Fruit fly (Drosophila melanogaster) whole organism, prepupa: ENCODE results near the gene CG16965.
A peak's percentile ranks its signal among the peaks of the same experiment; 100 is the strongest.

Experiments used
- Blimp-1 ChIP-seq: fragments of 200-800 bp; sonication (Bioruptor generic); optimal IDR thresholded peaks from 3 replicates; lab custom pipeline; 2017; ENCODE audit warnings: missing biosample characterization, missing genetic modification characterization, mild to moderate bottlenecking, moderate library complexity, missing genetic modification reagents
- CG10631 ChIP-seq: fragments of 200-800 bp; sonication (Bioruptor generic); optimal IDR thresholded peaks from 2 replicates; lab custom pipeline; 2016; ENCODE audit warnings: missing biosample characterization, missing genetic modification characterization
- CG10669 ChIP-seq: fragments of 200-800 bp; sonication (Bioruptor generic); optimal IDR thresholded peaks from 3 replicates; lab custom pipeline; 2018; ENCODE audit warnings: missing biosample characterization, mild to moderate bottlenecking, missing genetic modification characterization, moderate library complexity
- CG11902 ChIP-seq: fragments of 200-800 bp; sonication (Bioruptor generic); optimal IDR thresholded peaks from 3 replicates; lab custom pipeline; 2016; ENCODE audit warnings: missing biosample characterization, missing genetic modification characterization
- CG15336 ChIP-seq: fragments of 200-800 bp; sonication (Bioruptor generic); IDR thresholded peaks from 2 replicates; pipeline ENCODE4 v1.3.6; 2022; ENCODE audit warnings: missing biosample characterization, missing genetic modification characterization
- CG3032 ChIP-seq: fragments of 200-800 bp; optimal IDR thresholded peaks from 2 replicates; lab custom pipeline; 2019; ENCODE audit warnings: missing biosample characterization, mild to moderate bottlenecking, missing genetic modification characterization, moderate library complexity
- CG31627 ChIP-seq: fragments of 200-800 bp; sonication (Bioruptor generic); optimal IDR thresholded peaks from 3 replicates; lab custom pipeline; 2016; ENCODE audit warnings: missing biosample characterization, missing genetic modification characterization
- CG32006 ChIP-seq: fragments of 200-800 bp; sonication (Bioruptor generic); optimal IDR thresholded peaks from 3 replicates; lab custom pipeline; 2017; ENCODE audit warnings: missing biosample characterization, mild to moderate bottlenecking, missing genetic modification characterization
- CG34406 ChIP-seq: fragments of 200-800 bp; sonication (Bioruptor generic); optimal IDR thresholded peaks from 3 replicates; lab custom pipeline; 2016; ENCODE audit warnings: missing biosample characterization, missing genetic modification characterization
- CG3919 ChIP-seq: fragments of 200-800 bp; sonication (Bioruptor generic); optimal IDR thresholded peaks from 3 replicates; lab custom pipeline; 2016; ENCODE audit warnings: missing biosample characterization, missing genetic modification characterization
- CG6163 ChIP-seq: fragments of 200-800 bp; sonication (Bioruptor generic); IDR thresholded peaks from 3 replicates; pipeline ENCODE4 v1.3.6; 2022; ENCODE audit warnings: missing biosample characterization, missing genetic modification characterization
- CG6276 ChIP-seq: fragments of 200-800 bp; sonication (Bioruptor generic); optimal IDR thresholded peaks from 2 replicates; lab custom pipeline; 2017; ENCODE audit warnings: missing biosample characterization, mild to moderate bottlenecking, missing genetic modification characterization
- CG6792 ChIP-seq: fragments of 200-800 bp; sonication (Bioruptor generic); optimal IDR thresholded peaks from 3 replicates; lab custom pipeline; 2016; ENCODE audit warnings: missing biosample characterization, missing genetic modification characterization
- CG6808 ChIP-seq: fragments of 200-800 bp; sonication (Bioruptor generic); optimal IDR thresholded peaks from 3 replicates; lab custom pipeline; 2017; ENCODE audit warnings: missing biosample characterization, missing genetic modification characterization, mild to moderate bottlenecking, moderate library complexity, missing genetic modification reagents
- CG8119 ChIP-seq: fragments of 200-800 bp; sonication (Bioruptor generic); IDR thresholded peaks from 3 replicates; pipeline ENCODE4 v1.3.6; 2022; ENCODE audit warnings: missing biosample characterization, missing genetic modification characterization
- CG9139 ChIP-seq: fragments of 200-800 bp; sonication (Bioruptor generic); optimal IDR thresholded peaks from 3 replicates; lab custom pipeline; 2017; ENCODE audit warnings: missing biosample characterization, mild to moderate bottlenecking, missing genetic modification characterization
- Eip78C ChIP-seq: fragments of 200-800 bp; sonication (Bioruptor generic); peaks from one replicate; lab custom pipeline; 2016; ENCODE audit warnings: missing biosample characterization, missing genetic modification characterization
- Eip93F ChIP-seq: fragments of 200-800 bp; sonication (Bioruptor generic); optimal IDR thresholded peaks from 2 replicates; lab custom pipeline; 2016; ENCODE audit warnings: missing biosample characterization, mild to moderate bottlenecking, missing genetic modification characterization
- Ets21C ChIP-seq: fragments of 200-800 bp; sonication (Bioruptor generic); optimal IDR thresholded peaks from 3 replicates; lab custom pipeline; 2016; ENCODE audit warnings: missing biosample characterization, missing genetic modification characterization
- Gug ChIP-seq: fragments of 200-800 bp; sonication (Bioruptor generic); IDR thresholded peaks from 2 replicates; pipeline ENCODE4 v1.3.6; 2022; ENCODE audit warnings: missing biosample characterization, missing genetic modification characterization
- Hr38 ChIP-seq: sonication (Bioruptor generic); optimal IDR thresholded peaks from 2 replicates; lab custom pipeline; 2016; ENCODE audit warnings: missing biosample characterization, missing genetic modification characterization
- Hr39 ChIP-seq: fragments of 200-800 bp; sonication (Bioruptor generic); optimal IDR thresholded peaks from 2 replicates; lab custom pipeline; 2016; ENCODE audit warnings: missing biosample characterization, missing genetic modification characterization
- Lpt ChIP-seq: fragments of 200-800 bp; sonication (Bioruptor generic); optimal IDR thresholded peaks from 3 replicates; lab custom pipeline; 2016; ENCODE audit warnings: missing biosample characterization, missing genetic modification characterization
- Met ChIP-seq: fragments of 200-800 bp; sonication (Bioruptor generic); optimal IDR thresholded peaks from 3 replicates; lab custom pipeline; 2016; ENCODE audit warnings: missing biosample characterization, missing genetic modification characterization
- OdsH ChIP-seq: fragments of 200-800 bp; sonication (Bioruptor generic); optimal IDR thresholded peaks from 3 replicates; lab custom pipeline; 2016; ENCODE audit warnings: missing biosample characterization, missing genetic modification characterization
- Smox ChIP-seq: fragments of 200-800 bp; sonication (Bioruptor generic); optimal IDR thresholded peaks from 3 replicates; lab custom pipeline; 2016; ENCODE audit warnings: missing biosample characterization, missing genetic modification characterization
- Sox102F ChIP-seq: fragments of 200-800 bp; sonication (Bioruptor generic); optimal IDR thresholded peaks from 2 replicates; lab custom pipeline; 2016; ENCODE audit warnings: missing biosample characterization, mild to moderate bottlenecking, missing genetic modification characterization
- Sox14 ChIP-seq: fragments of 200-800 bp; sonication (Bioruptor generic); optimal IDR thresholded peaks from 3 replicates; lab custom pipeline; 2016; ENCODE audit warnings: missing biosample characterization, missing genetic modification characterization
- Sox15 ChIP-seq: fragments of 200-800 bp; sonication (Bioruptor generic); optimal IDR thresholded peaks from 3 replicates; lab custom pipeline; 2016; ENCODE audit warnings: missing biosample characterization, missing genetic modification characterization
- achi ChIP-seq: fragments of 200-800 bp; sonication (Bioruptor generic); optimal IDR thresholded peaks from 3 replicates; lab custom pipeline; 2016; ENCODE audit warnings: missing biosample characterization, missing genetic modification characterization
- acj6 ChIP-seq: fragments of 200-800 bp; sonication (Bioruptor generic); optimal IDR thresholded peaks from 3 replicates; lab custom pipeline; 2016; ENCODE audit warnings: missing biosample characterization, missing genetic modification characterization
- cyc ChIP-seq: fragments of 200-800 bp; sonication (Bioruptor generic); optimal IDR thresholded peaks from 3 replicates; lab custom pipeline; 2016; ENCODE audit warnings: missing biosample characterization, missing genetic modification characterization
- dac ChIP-seq: fragments of 200-800 bp; sonication (Bioruptor generic); optimal IDR thresholded peaks from 2 replicates; lab custom pipeline; 2017; ENCODE audit warnings: missing biosample characterization, mild to moderate bottlenecking, missing genetic modification characterization
- dsx ChIP-seq: fragments of 200-800 bp; optimal IDR thresholded peaks from 3 replicates; lab custom pipeline; 2019; ENCODE audit warnings: missing biosample characterization, mild to moderate bottlenecking, missing genetic modification characterization, moderate library complexity; ENCODE audit not compliant: poor library complexity, severe bottlenecking
- eg ChIP-seq: fragments of 200-800 bp; sonication (Bioruptor generic); IDR thresholded peaks from 3 replicates; pipeline ENCODE4 v1.3.6; 2022; ENCODE audit warnings: missing biosample characterization, missing genetic modification characterization
- esn ChIP-seq: fragments of 200-800 bp; sonication (Bioruptor generic); optimal IDR thresholded peaks from 2 replicates; lab custom pipeline; 2016; ENCODE audit warnings: missing biosample characterization, mild to moderate bottlenecking, missing genetic modification characterization, moderate library complexity
- fkh ChIP-seq: fragments of 200-800 bp; sonication (Bioruptor generic); optimal IDR thresholded peaks from 3 replicates; lab custom pipeline; 2017; ENCODE audit warnings: missing biosample characterization, mild to moderate bottlenecking, missing genetic modification characterization, moderate library complexity
- lz ChIP-seq: fragments of 200-800 bp; sonication (Bioruptor generic); optimal IDR thresholded peaks from 3 replicates; lab custom pipeline; 2016; ENCODE audit warnings: missing biosample characterization, missing genetic modification characterization
- pdm3 ChIP-seq: fragments of 200-800 bp; sonication (Bioruptor generic); optimal IDR thresholded peaks from 3 replicates; lab custom pipeline; 2016; ENCODE audit warnings: missing biosample characterization, missing genetic modification characterization
- salr ChIP-seq, 2 experiments: fragments of 200-800 bp; sonication (Bioruptor generic); optimal IDR thresholded peaks; 3 replicates each; lab custom pipeline; 2016 to 2018; ENCODE audit warnings: missing biosample characterization in 2 of 2, missing genetic modification characterization in 2 of 2, mild to moderate bottlenecking in 1 of 2
- vri ChIP-seq: fragments of 200-800 bp; sonication (Bioruptor generic); optimal IDR thresholded peaks from 3 replicates; lab custom pipeline; 2016; ENCODE audit warnings: missing biosample characterization, mild to moderate bottlenecking, missing genetic modification characterization

CG16965 gene

DNA sequence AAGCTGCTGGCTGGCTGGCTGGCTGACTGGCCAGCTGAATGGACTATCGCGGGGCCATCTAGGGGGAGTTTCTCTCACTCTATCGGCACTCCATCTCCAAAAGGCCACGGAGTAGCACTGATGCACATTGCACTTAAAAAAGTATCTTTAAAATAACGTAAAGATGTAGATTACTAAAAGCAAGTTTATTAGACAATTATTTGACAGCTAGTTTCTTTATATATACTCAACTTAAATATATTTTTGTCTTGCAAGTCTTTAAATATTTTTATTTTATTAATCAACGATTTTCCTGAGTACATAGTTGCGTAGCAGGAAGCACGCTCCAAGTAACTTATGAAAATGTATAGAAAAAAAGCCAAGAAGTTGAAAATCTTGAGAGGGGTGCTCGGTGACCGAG is 4.4 kb upstream of the CG16965 start:
- TF ChIP-seq dac (GFP tag; lab: Kevin White, UChicago), result no peak
- no peak for TF ChIP-seq CG34406 (GFP tag; lab: Kevin White, UChicago)
- no peak for TF ChIP-seq dsx (GFP tag; lab: Kevin White, UChicago)
- no peak for TF ChIP-seq Blimp-1 (GFP tag; lab: Kevin White, UChicago)
- TF ChIP-seq CG15336 (GFP tag; lab: Robert Waterston, UW), result peak; percentile 37; the same call in 1 of the 2 replicates
- peak; percentile 2 for TF ChIP-seq CG32006 (GFP tag; lab: Kevin White, UChicago)
- TF ChIP-seq CG3032 (tag; lab: Kevin White, UChicago), result no peak
- no peak for TF ChIP-seq achi
- TF ChIP-seq CG8119 (GFP tag; lab: Robert Waterston, UW), result peak; percentile 33; the same call in 1 of the 3 replicates
- TF ChIP-seq Sox15 (GFP tag; lab: Kevin White, UChicago), result no peak
- TF ChIP-seq CG11902 (GFP tag; lab: Kevin White, UChicago), result no peak
- TF ChIP-seq eg (GFP tag; lab: Robert Waterston, UW), result peak; percentile 52; the same call in 2 of the 3 replicates
- peak; percentile 64 for TF ChIP-seq Eip78C (GFP tag; lab: Kevin White, UChicago)
- TF ChIP-seq Hr38 (GFP tag; lab: Kevin White, UChicago), result no peak

DNA sequence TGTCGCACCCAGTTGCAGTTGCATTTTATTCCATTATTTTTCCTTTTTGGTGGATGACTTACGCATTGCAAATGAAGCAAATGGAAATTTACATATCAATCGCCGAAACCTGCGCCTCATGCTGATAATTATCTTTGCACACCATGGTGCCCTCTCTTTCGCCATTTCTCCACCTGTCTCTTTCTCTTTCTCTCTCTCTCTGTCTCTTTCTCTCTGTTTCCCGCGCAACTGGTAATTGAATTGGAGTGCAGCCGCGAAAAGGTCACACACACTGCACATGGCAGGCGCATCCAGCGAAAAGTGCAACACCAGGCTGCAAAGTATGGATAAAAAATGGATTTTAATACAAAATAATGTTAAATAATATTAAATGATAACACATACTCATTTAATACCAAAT is 3.7 kb upstream of the CG16965 start:
- TF ChIP-seq Lpt (GFP tag; lab: Kevin White, UChicago) (no peak), Hr39 (GFP tag; lab: Kevin White, UChicago) (no peak), CG3919 (GFP tag; lab: Kevin White, UChicago) (no peak), cyc (GFP tag; lab: Kevin White, UChicago) (no peak)

DNA sequence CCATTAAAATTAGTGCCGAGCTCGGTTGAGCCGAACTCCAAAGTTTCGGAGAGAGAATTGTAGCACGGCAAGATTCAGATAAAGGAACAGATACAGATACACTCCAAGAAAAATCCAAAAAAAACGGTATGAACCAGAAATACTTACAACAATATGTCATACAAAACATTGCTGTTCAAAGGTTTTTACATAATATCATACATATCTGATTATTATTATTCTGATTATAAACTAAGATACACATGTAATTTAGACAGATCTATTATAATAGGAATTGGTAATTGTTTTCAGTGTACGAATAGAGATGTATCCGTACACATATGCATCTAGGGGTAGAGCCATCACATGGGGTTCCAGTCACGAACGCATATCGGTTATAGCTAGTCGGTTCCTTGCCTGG is 1.3 kb upstream of the CG16965 start:
- peak; percentile 20 for TF ChIP-seq CG32006 (GFP tag; lab: Kevin White, UChicago)
- TF ChIP-seq pdm3 (GFP tag; lab: Kevin White, UChicago), result no peak
- no peak for TF ChIP-seq CG11902 (GFP tag; lab: Kevin White, UChicago)
- no peak for TF ChIP-seq fkh
- peak; percentile 0 for TF ChIP-seq acj6 (GFP tag; lab: Kevin White, UChicago)
- TF ChIP-seq salr (GFP tag; optimal IDR thresholded peaks at IDR 0.05; lab: Kevin White, UChicago), result no peak
- TF ChIP-seq, all 60 proteins: peak for 2

DNA sequence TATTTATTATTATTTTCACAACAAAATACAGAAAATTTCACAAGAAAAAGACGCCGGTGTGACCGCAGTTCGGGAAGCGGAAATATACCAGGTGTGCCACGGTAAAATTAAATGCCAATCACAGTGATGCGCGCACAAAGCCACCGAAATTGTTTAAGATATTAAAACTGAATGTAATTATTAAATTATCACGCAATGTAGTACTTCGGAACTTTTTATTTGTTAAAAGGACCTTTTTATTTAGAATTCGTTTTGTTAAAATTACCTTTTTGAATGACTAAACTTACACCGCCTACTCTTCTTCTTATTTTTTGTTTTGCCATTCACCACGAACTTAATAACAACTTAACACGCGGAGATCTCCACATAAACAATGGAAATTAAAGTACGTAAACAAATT is 6.6 kb downstream of the CG16965 start, which contains the start of the genes CG6686 and CG34163:
TSS of gene CG6686 (minus strand) at position 95 of the 400 bp plus-strand sequence.
TSS of gene CG34163 (plus strand) at position 326 of the 400 bp plus-strand sequence.
- TF ChIP-seq esn, result peak; percentile 69
- TF ChIP-seq Sox15 (GFP tag; lab: Kevin White, UChicago), result peak; percentile 14
- TF ChIP-seq CG31627 (GFP tag; lab: Kevin White, UChicago), result peak; percentile 46
- peak; percentile 43 for TF ChIP-seq Ets21C (GFP tag; lab: Kevin White, UChicago)
- no peak for TF ChIP-seq Lpt (GFP tag; lab: Kevin White, UChicago)
- no peak for TF ChIP-seq vri (GFP tag; lab: Kevin White, UChicago)
- TF ChIP-seq Smox (GFP tag; lab: Kevin White, UChicago), result no peak
- peak; percentile 20; the same call in 1 of the 2 replicates for TF ChIP-seq CG15336 (GFP tag; lab: Robert Waterston, UW)
- TF ChIP-seq CG6792 (GFP tag; lab: Kevin White, UChicago), result peak; percentile 51
- no peak for TF ChIP-seq fkh
- no peak for TF ChIP-seq CG10669 (GFP tag; lab: Kevin White, UChicago)
- no peak for TF ChIP-seq CG11902 (GFP tag; lab: Kevin White, UChicago)
- peak; percentile 69 for TF ChIP-seq Eip78C (GFP tag; lab: Kevin White, UChicago)
- peak; percentile 46 for TF ChIP-seq cyc (GFP tag; lab: Kevin White, UChicago)
- TF ChIP-seq lz (GFP tag; lab: Kevin White, UChicago), result peak; percentile 55
- peak; percentile 79 for TF ChIP-seq Sox14 (GFP tag; lab: Kevin White, UChicago)
- 0 out of 3 replicates have a peak, but pooled peaks have one; percentile 19 for TF ChIP-seq CG6163
- TF ChIP-seq, all 60 proteins: peak for 11

DNA sequence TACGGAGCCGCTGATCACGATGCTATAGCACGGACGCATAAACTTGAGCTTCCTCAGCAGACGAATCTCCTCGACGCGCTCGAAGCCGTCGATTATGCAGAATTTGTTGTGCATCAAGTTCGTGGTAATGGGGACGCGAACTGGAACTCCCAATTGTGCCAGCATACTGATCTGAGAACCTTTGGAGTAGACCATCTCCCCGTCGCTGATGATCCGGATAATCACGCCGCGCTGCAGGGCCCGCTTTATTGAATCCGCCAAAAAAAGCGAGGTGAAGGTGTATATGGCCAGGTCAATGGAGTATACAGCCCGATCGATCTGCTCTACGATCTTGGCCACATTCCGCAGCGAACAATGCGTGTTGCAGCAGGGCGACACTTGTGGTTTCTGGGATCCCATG is 7.8 kb downstream of the CG16965 start:
- TF ChIP-seq Eip93F, result no peak
- no peak for TF ChIP-seq CG10631 (GFP tag; lab: Kevin White, UChicago)
- TF ChIP-seq Met (GFP tag; lab: Kevin White, UChicago), result no peak
- TF ChIP-seq CG34406 (GFP tag; lab: Kevin White, UChicago), result no peak
- no peak for TF ChIP-seq CG32006 (GFP tag; lab: Kevin White, UChicago)
- TF ChIP-seq Blimp-1 (GFP tag; lab: Kevin White, UChicago), result no peak
- no peak for TF ChIP-seq CG6808 (GFP tag; lab: Kevin White, UChicago)
- no peak for TF ChIP-seq Sox102F
- no peak for TF ChIP-seq CG9139 (GFP tag; lab: Kevin White, UChicago)
- no peak for TF ChIP-seq CG8119 (GFP tag; lab: Robert Waterston, UW)
- no peak for TF ChIP-seq pdm3 (GFP tag; lab: Kevin White, UChicago)
- TF ChIP-seq Hr38 (GFP tag; lab: Kevin White, UChicago), result no peak
- no peak for TF ChIP-seq Eip78C (GFP tag; lab: Kevin White, UChicago)
- TF ChIP-seq Gug, result no peak
- no peak for TF ChIP-seq lz (GFP tag; lab: Kevin White, UChicago)
- TF ChIP-seq CG6163, result no peak
- no peak for TF ChIP-seq OdsH (GFP tag; lab: Kevin White, UChicago)
- TF ChIP-seq CG6276 (GFP tag; lab: Kevin White, UChicago), result no peak
- no peak for TF ChIP-seq CG15336 (GFP tag; lab: Robert Waterston, UW)
